Worm (Caenorhabditis elegans) whole organism, early embryonic: ENCODE results near the gene btb-8.
"Not testable (repeated sequence)": the region's sequence is repeated elsewhere in the genome, so short reads cannot be mapped to it uniquely, and the experiment has no call there.

Experiments used
- B0310.2 ChIP-seq: sonication (generic microtip); optimal IDR thresholded peaks from 2 replicates; lab custom pipeline; 2016; ENCODE audit warnings: mild to moderate bottlenecking, missing genetic modification characterization, missing compliant biosample characterization
- aly-1 ChIP-seq: sonication (generic microtip); optimal IDR thresholded peaks from 2 replicates; lab custom pipeline; 2016; ENCODE audit warnings: missing genetic modification characterization, missing compliant biosample characterization
- ama-1 ChIP-seq: fragments of 150-350 bp; optimal IDR thresholded peaks from 2 replicates; lab custom pipeline; 2014
- ceh-13 ChIP-seq: fragments of 200-800 bp; sonication (Bioruptor generic); optimal IDR thresholded peaks from 2 replicates; lab custom pipeline; 2018; ENCODE audit warnings: mild to moderate bottlenecking, missing genetic modification characterization, missing compliant biosample characterization
- ets-7 ChIP-seq: sonication (generic microtip); optimal IDR thresholded peaks from 2 replicates; lab custom pipeline; 2016; ENCODE audit warnings: missing genotype, missing genetic modification characterization, missing compliant biosample characterization
- pes-1 ChIP-seq: fragments of 200-800 bp; sonication (Bioruptor generic); IDR thresholded peaks from 2 replicates; pipeline ENCODE4 v1.3.6; 2022; ENCODE audit warnings: missing genetic modification reagents, missing genetic modification characterization, missing compliant biosample characterization
- tbx-37 ChIP-seq: fragments of 200-800 bp; sonication (Bioruptor generic); conservative IDR thresholded peaks from 2 replicates; pipeline ENCODE4 v1.3.6; 2022; ENCODE audit warnings: missing genetic modification reagents, missing genetic modification characterization, missing compliant biosample characterization
- tra-4 ChIP-seq: sonication (generic microtip); optimal IDR thresholded peaks from 2 replicates; lab custom pipeline; 2017; ENCODE audit warnings: missing genetic modification characterization, missing compliant biosample characterization

The btb-8 gene

ce11 chrII:1771347-1771746 lies 48.8 kb downstream of the btb-8 start, which contains the start of gene math-26:
math-26 (plus strand) TSS chrII:1771647.
- not testable (repeated sequence) for TF ChIP-seq ets-7; ama-1 (lab: Kevin White, UChicago); tbx-37 (GFP tag; lab: Robert Waterston, UW)

DNA sequence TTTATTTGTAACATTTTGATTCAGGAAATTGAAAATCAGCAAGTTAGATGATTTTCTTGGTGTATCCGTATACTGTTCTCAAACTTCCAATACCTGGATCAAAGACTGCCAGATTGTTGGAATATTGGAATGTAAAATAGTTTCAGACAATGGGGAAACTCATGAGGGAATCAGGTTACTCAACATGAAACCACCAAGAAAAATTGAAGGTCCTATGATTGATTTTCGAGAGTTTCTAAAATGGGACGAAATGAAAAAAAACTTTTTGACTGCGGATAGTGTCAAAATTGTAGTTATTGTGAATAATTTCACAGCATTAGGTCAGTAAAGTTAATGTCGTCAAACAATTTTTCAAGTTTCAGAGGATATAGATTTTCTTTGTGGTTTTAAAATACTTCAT lies 49.2 kb downstream of the btb-8 start, which contains the start of gene math-3:
Gene math-3 (plus strand): TSS at position 301 of the 400 bp plus-strand sequence.
- TF ChIP-seq ceh-13 (GFP tag; lab: Kevin White, UChicago): no peak
- no peak for TF ChIP-seq B0310.2
- TF ChIP-seq tra-4: no peak
- TF ChIP-seq aly-1 (tag; lab: Kevin White, UChicago): no peak
- no peak for TF ChIP-seq pes-1 (GFP tag; lab: Robert Waterston, UW)
